Worm (Caenorhabditis elegans): ENCODE measurements around the gene ins-21.
"Not testable (repeated sequence)": the region's sequence is repeated elsewhere in the genome, so short reads cannot be mapped to it uniquely, and the experiment has no call there.

DNA sequence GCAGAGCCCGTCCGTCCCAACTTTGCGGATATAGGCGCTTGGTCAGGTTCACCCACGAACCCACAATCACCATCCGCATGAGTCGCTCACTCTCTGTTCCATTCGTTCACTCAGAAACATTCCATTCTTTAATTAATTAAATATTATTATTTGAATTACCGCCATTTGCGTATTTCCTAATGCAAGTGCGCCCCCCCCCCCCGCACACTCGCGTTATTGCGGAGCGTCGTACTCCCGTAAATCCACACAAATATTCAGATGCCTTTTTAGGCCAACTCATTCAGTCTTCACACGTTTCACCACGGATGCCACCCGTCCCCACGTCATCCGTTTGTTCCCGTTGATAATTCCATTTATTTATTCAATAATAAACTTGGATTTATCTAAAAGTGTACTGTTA, 26.8 kb downstream of the ins-21 start, which contains the start of gene T16G12.3:
- TF ChIP-seq sea-1 (GFP tag; conservative IDR thresholded peaks at IDR 0.05); ets-7 (tag; optimal IDR thresholded peaks at IDR 0.05); flt-1 (GFP tag; IDR thresholded peaks at IDR 0.05); pes-1 (GFP tag; IDR thresholded peaks at IDR 0.05); ama-1 (optimal IDR thresholded peaks at IDR 0.05): not testable (repeated sequence)
